Worm (Caenorhabditis elegans) whole organism, young adult: Measurements from ENCODE around the gene agmo-1.

Experiments
- B0019.2 ChIP-seq: fragments of 200-800 bp; sonication (Bioruptor generic); conservative IDR thresholded peaks from 2 replicates; pipeline ENCODE4 v1.3.6; 2022; ENCODE audit warnings: missing genetic modification reagents, missing genetic modification characterization, missing compliant biosample characterization
- B0035.1 ChIP-seq: sonication (generic microtip); optimal IDR thresholded peaks from 2 replicates; lab custom pipeline; 2016; ENCODE audit warnings: missing genetic modification characterization, mild to moderate bottlenecking, missing compliant biosample characterization, missing genotype, missing genetic modification reagents
- C06A6.2 ChIP-seq: fragments of 200-800 bp; sonication (Bioruptor generic); conservative IDR thresholded peaks from 2 replicates; pipeline ENCODE4 v1.3.6; 2022; ENCODE audit warnings: missing genetic modification characterization, missing compliant biosample characterization
- F10E7.11 ChIP-seq: sonication (generic microtip); optimal IDR thresholded peaks from 2 replicates; lab custom pipeline; 2017; ENCODE audit warnings: mild to moderate bottlenecking, missing genetic modification characterization, moderate library complexity, missing compliant biosample characterization
- F33H1.4 ChIP-seq: fragments of 200-800 bp; sonication (Bioruptor generic); IDR thresholded peaks from 2 replicates; pipeline ENCODE4 v1.3.6; 2022; ENCODE audit warnings: missing genetic modification reagents, missing genetic modification characterization, missing compliant biosample characterization
- F37B4.10 ChIP-seq: fragments of 200-800 bp; sonication (Bioruptor generic); IDR thresholded peaks from 2 replicates; pipeline ENCODE4 v1.3.6; 2022; ENCODE audit warnings: missing genetic modification characterization, missing compliant biosample characterization
- F39B2.1 ChIP-seq: fragments of 200-800 bp; sonication (Bioruptor generic); IDR thresholded peaks from 2 replicates; pipeline ENCODE4 v1.3.6; 2022; ENCODE audit warnings: missing genetic modification reagents, missing genetic modification characterization, missing compliant biosample characterization
- F57C9.4 ChIP-seq: sonication (generic microtip); optimal IDR thresholded peaks from 2 replicates; lab custom pipeline; 2017; ENCODE audit warnings: mild to moderate bottlenecking, missing genetic modification characterization, missing compliant biosample characterization
- K11D2.4 ChIP-seq: fragments of 200-800 bp; sonication (Bioruptor generic); IDR thresholded peaks from 2 replicates; pipeline ENCODE4 v1.3.6; 2022; ENCODE audit warnings: missing genetic modification reagents, missing genetic modification characterization, missing compliant biosample characterization
- K12H6.12 ChIP-seq: fragments of 200-800 bp; sonication (Bioruptor generic); optimal IDR thresholded peaks from 2 replicates; lab custom pipeline; 2018; ENCODE audit warnings: mild to moderate bottlenecking, missing genetic modification characterization, missing compliant biosample characterization
- T26A5.8 ChIP-seq: sonication (generic microtip); optimal IDR thresholded peaks from 2 replicates; lab custom pipeline; 2016; ENCODE audit warnings: missing genetic modification characterization, missing compliant biosample characterization
- Y53F4B.3 ChIP-seq: fragments of 200-800 bp; sonication (Bioruptor generic); IDR thresholded peaks from 2 replicates; pipeline ENCODE4 v1.3.6; 2022; ENCODE audit warnings: missing genetic modification reagents, missing genetic modification characterization, missing compliant biosample characterization
- Y56A3A.18 ChIP-seq: fragments of 200-800 bp; sonication (Bioruptor generic); IDR thresholded peaks from 2 replicates; pipeline ENCODE4 v1.3.6; 2022; ENCODE audit warnings: missing genetic modification reagents, missing genetic modification characterization, missing compliant biosample characterization
- Y79H2A.3 ChIP-seq: fragments of 200-800 bp; sonication (Bioruptor generic); conservative IDR thresholded peaks from 2 replicates; pipeline ENCODE4 v1.3.6; 2022; ENCODE audit warnings: missing genetic modification reagents, missing genetic modification characterization, missing compliant biosample characterization
- attf-3 ChIP-seq: fragments of 200-800 bp; sonication (Bioruptor generic); conservative IDR thresholded peaks from 2 replicates; pipeline ENCODE4 v1.3.6; 2022; ENCODE audit warnings: missing genetic modification reagents, missing genetic modification characterization, missing compliant biosample characterization
- efl-1 ChIP-seq: fragments of 150-350 bp; optimal IDR thresholded peaks from 2 replicates; lab custom pipeline; 2014; ENCODE audit warnings: missing biosample characterization, missing genetic modification reagents, missing genetic modification characterization
- egrh-3 ChIP-seq: fragments of 200-800 bp; sonication (Bioruptor generic); IDR thresholded peaks from 2 replicates; pipeline ENCODE4 v1.3.6; 2022; ENCODE audit warnings: missing genetic modification reagents, missing genetic modification characterization, missing compliant biosample characterization
- ekl-4 ChIP-seq: fragments of 200-800 bp; sonication (Bioruptor generic); IDR thresholded peaks from 2 replicates; pipeline ENCODE4 v1.3.6; 2022; ENCODE audit warnings: missing genetic modification reagents, missing genetic modification characterization, missing compliant biosample characterization
- hlh-26 ChIP-seq: fragments of 200-800 bp; sonication (Bioruptor generic); conservative IDR thresholded peaks from 2 replicates; pipeline ENCODE4 v1.3.6; 2022; ENCODE audit warnings: missing genetic modification reagents, missing genetic modification characterization, missing compliant biosample characterization
- hmg-1.2 ChIP-seq: fragments of 200-800 bp; sonication (Bioruptor generic); IDR thresholded peaks from 2 replicates; pipeline ENCODE4 v1.3.6; 2022; ENCODE audit warnings: missing genetic modification reagents, missing genetic modification characterization, missing compliant biosample characterization
- hrde-1 ChIP-seq: sonication (generic microtip); optimal IDR thresholded peaks from 2 replicates; lab custom pipeline; 2016; ENCODE audit warnings: missing genetic modification characterization, mild to moderate bottlenecking, missing compliant biosample characterization, moderate library complexity, missing genotype, missing genetic modification reagents, borderline replicate concordance
- lag-1 ChIP-seq: fragments of 200-800 bp; sonication (Bioruptor generic); IDR thresholded peaks from 2 replicates; pipeline ENCODE4 v1.3.6; 2022; ENCODE audit warnings: missing genetic modification reagents, missing genetic modification characterization, missing compliant biosample characterization
- lin-26 ChIP-seq: fragments of 200-800 bp; sonication (Bioruptor generic); IDR thresholded peaks from 2 replicates; pipeline ENCODE4 v1.3.6; 2022; ENCODE audit warnings: missing genetic modification reagents, missing genetic modification characterization, missing compliant biosample characterization
- lin-40 ChIP-seq: sonication (generic microtip); optimal IDR thresholded peaks from 2 replicates; lab custom pipeline; 2016; ENCODE audit warnings: missing genetic modification characterization, mild to moderate bottlenecking, missing compliant biosample characterization, missing genotype, missing genetic modification reagents
- madf-6 ChIP-seq: fragments of 200-800 bp; sonication (Bioruptor generic); IDR thresholded peaks from 2 replicates; pipeline ENCODE4 v1.3.6; 2022; ENCODE audit warnings: missing genetic modification reagents, missing genetic modification characterization, missing compliant biosample characterization
- mxl-1 ChIP-seq: sonication (generic microtip); optimal IDR thresholded peaks from 2 replicates; lab custom pipeline; 2016; ENCODE audit warnings: missing genetic modification characterization, missing compliant biosample characterization
- nfya-1 ChIP-seq: sonication (generic microtip); optimal IDR thresholded peaks from 2 replicates; lab custom pipeline; 2017; ENCODE audit warnings: antibody characterized with exemption, missing compliant biosample characterization, missing genetic modification characterization, borderline replicate concordance; ENCODE audit not compliant: insufficient read depth
- nhr-90 ChIP-seq: sonication (generic microtip); optimal IDR thresholded peaks from 2 replicates; lab custom pipeline; 2016; ENCODE audit warnings: missing genotype, mild to moderate bottlenecking, missing genetic modification characterization, missing compliant biosample characterization
- rec-8 ChIP-seq, 2 experiments: sonication (generic microtip); optimal IDR thresholded peaks; 2 replicates each; lab custom pipeline; 2016; ENCODE audit warnings: mild to moderate bottlenecking in 2 of 2, missing genetic modification characterization in 2 of 2, missing genetic modification reagents in 2 of 2, missing genotype in 2 of 2, missing biosample characterization in 1 of 2, missing compliant biosample characterization in 1 of 2, moderate library complexity in 1 of 2
- rpc-1 ChIP-seq, 2 experiments: fragments of 150-350 bp in 1 of 2; sonication (generic microtip) in 1 of 2; optimal IDR thresholded peaks; 2 replicates each; lab custom pipeline; 2014 to 2018; ENCODE audit warnings: missing biosample characterization in 1 of 2, missing genetic modification characterization in 1 of 2, missing genetic modification reagents in 1 of 2, missing genotype in 1 of 2
- sea-2 ChIP-seq: fragments of 200-800 bp; sonication (Bioruptor generic); IDR thresholded peaks from 2 replicates; pipeline ENCODE4 v1.3.6; 2022; ENCODE audit warnings: missing genetic modification characterization, missing compliant biosample characterization
- snpc-3.4 ChIP-seq: sonication (generic microtip); optimal IDR thresholded peaks from 2 replicates; lab custom pipeline; 2017; ENCODE audit warnings: missing genetic modification characterization, mild to moderate bottlenecking, missing compliant biosample characterization, antibody characterized with exemption, moderate library complexity, missing genotype, missing genetic modification reagents
- tlf-1 ChIP-seq: fragments of 200-800 bp; sonication (Bioruptor generic); optimal IDR thresholded peaks from 2 replicates; lab custom pipeline; 2018; ENCODE audit warnings: mild to moderate bottlenecking, missing genetic modification characterization, missing compliant biosample characterization
- zfh-2 ChIP-seq: fragments of 200-800 bp; sonication (Bioruptor generic); conservative IDR thresholded peaks from 2 replicates; pipeline ENCODE4 v1.3.6; 2022; ENCODE audit warnings: missing genetic modification reagents, missing genetic modification characterization, missing compliant biosample characterization
- ztf-25 ChIP-seq: fragments of 200-800 bp; sonication (Bioruptor generic); IDR thresholded peaks from 2 replicates; pipeline ENCODE4 v1.3.6; 2022; ENCODE audit warnings: missing genetic modification reagents, missing genetic modification characterization, missing compliant biosample characterization

The agmo-1 gene

ce11 chrIII:12784854-12785253, 13.5 kb downstream of the agmo-1 start, which contains the start of gene lgc-37:
lgc-37 (plus strand) TSS chrIII:12785154.
- TF ChIP-seq rec-8 (tag; optimal IDR thresholded peaks at IDR 0.05; lab: Kevin White, UChicago) (no peak), attf-3 (GFP tag; lab: Robert Waterston, UW) (no peak)
- TF ChIP-seq, all 124 proteins: peak for 0

- TF ChIP-seq hlh-26 (GFP tag; lab: Robert Waterston, UW), result no peak
These were observed 14.5 kb downstream of the agmo-1 start for ce11 chrIII:12783878-12784277.

- TF ChIP-seq egrh-3 (GFP tag; lab: Robert Waterston, UW), result peak; percentile 41; the same call in 1 of the 2 replicates
- TF ChIP-seq sea-2, result no peak
- TF ChIP-seq zfh-2, result peak; percentile 79
- TF ChIP-seq snpc-3.4 (tag; lab: Kevin White, UChicago), result no peak
- no peak for TF ChIP-seq attf-3 (GFP tag; lab: Robert Waterston, UW)
- no peak for TF ChIP-seq Y53F4B.3 (GFP tag; lab: Robert Waterston, UW)
- no peak for TF ChIP-seq hmg-1.2 (GFP tag; lab: Robert Waterston, UW)
- TF ChIP-seq lin-26, result 0 out of 2 replicates have a peak, but pooled peaks have one; percentile 25
- no peak for TF ChIP-seq C06A6.2 (GFP tag; lab: Robert Waterston, UW)
These were observed 18.6 kb downstream of the agmo-1 start, which contains the start of gene gab-1 for ce11 chrIII:12779676-12780337. gab-1 (minus strand) TSS chrIII:12779726.

ce11 chrIII:12773753-12774152, 24.6 kb downstream of the agmo-1 start:
- TF ChIP-seq lag-1 (GFP tag; lab: Robert Waterston, UW), result no peak
- no peak for TF ChIP-seq ekl-4 (GFP tag; lab: Robert Waterston, UW)
- no peak for TF ChIP-seq Y79H2A.3

- TF ChIP-seq K11D2.4 (no peak), efl-1 (no peak), Y79H2A.3 (no peak), tlf-1 (GFP tag; lab: Kevin White, UChicago) (no peak), hrde-1 (tag; lab: Kevin White, UChicago) (no peak)
These were observed 34.1 kb downstream of the agmo-1 start, which contains the start of the genes irld-19 and irld-61 for ce11 chrIII:12764241-12764640. irld-19 (minus strand) TSS chrIII:12764341. irld-61 (plus strand) TSS chrIII:12764553.

- no peak for TF ChIP-seq nfya-1 (tag; lab: Kevin White, UChicago)
- TF ChIP-seq ztf-25 (GFP tag; lab: Robert Waterston, UW), result no peak
- TF ChIP-seq Y79H2A.3, result no peak
- TF ChIP-seq K12H6.12, result no peak
- no peak for TF ChIP-seq nhr-90 (tag; lab: Kevin White, UChicago)
- no peak for TF ChIP-seq F37B4.10 (GFP tag; lab: Robert Waterston, UW)
- no peak for TF ChIP-seq egrh-3 (GFP tag; lab: Robert Waterston, UW)
These were observed 41.0 kb downstream of the agmo-1 start, which contains the start of gene srw-9 for ce11 chrIII:12757367-12757766. srw-9 (plus strand) TSS chrIII:12757667.

ce11 chrIII:12755048-12755447, 43.3 kb downstream of the agmo-1 start, which contains the start of gene srw-10:
srw-10 (plus strand) TSS chrIII:12755348.
- TF ChIP-seq Y79H2A.3 (no peak), F10E7.11 (tag; lab: Kevin White, UChicago) (no peak), lin-40 (tag; lab: Kevin White, UChicago) (no peak), rpc-1 (optimal IDR thresholded peaks at IDR 0.05; lab: Kevin White, UChicago) (no peak), rpc-1 (tag; optimal IDR thresholded peaks at IDR 0.05; lab: Kevin White, UChicago) (no peak), T26A5.8 (no peak), F33H1.4 (no peak), Y56A3A.18 (GFP tag; lab: Robert Waterston, UW) (no peak), K11D2.4 (no peak), B0035.1 (no peak), F57C9.4 (tag; lab: Kevin White, UChicago) (no peak), madf-6 (no peak), B0019.2 (GFP tag; lab: Robert Waterston, UW) (no peak), F39B2.1 (GFP tag; lab: Robert Waterston, UW) (no peak), mxl-1 (tag; lab: Kevin White, UChicago) (no peak), lin-26 (no peak)
